Fruit fly (Drosophila melanogaster) whole organism: Measurements from ENCODE around the gene Pits.

Source experiments
- CG8478 ChIP-seq: fragments of >200 bp; optimal IDR thresholded peaks from 2 replicates; lab custom pipeline; 2018; ENCODE audit warnings: inconsistent platforms
- Dll ChIP-seq: fragments of >200 bp; optimal IDR thresholded peaks from 2 replicates; lab custom pipeline; 2017
- pan ChIP-seq: fragments of >200 bp; optimal IDR thresholded peaks from 2 replicates; lab custom pipeline; 2017
- psq ChIP-seq: fragments of >200 bp; optimal IDR thresholded peaks from 2 replicates; lab custom pipeline; 2017
- usp ChIP-seq: fragments of >200 bp; optimal IDR thresholded peaks from 2 replicates; lab custom pipeline; 2017; ENCODE audit warnings: missing biosample characterization, missing genetic modification characterization, mixed read lengths

- no peak for TF ChIP-seq CG8478
- no peak for TF ChIP-seq usp (GFP tag; lab: Kevin White, UChicago)
- TF ChIP-seq pan (lab: Kevin White, UChicago): no peak
- TF ChIP-seq psq (lab: Kevin White, UChicago): no peak
- no peak for TF ChIP-seq Dll (lab: Kevin White, UChicago)
Measured at dm6 chrX:12578328-12578700, 4.7 kb downstream of the Pits start.
